Fruit fly (Drosophila melanogaster) Kc167 (cell line): Measurements from ENCODE around the gene CG11342.

Source experiments
- Myc ChIP-seq: fragments of >200 bp; optimal IDR thresholded peaks from 2 replicates; lab custom pipeline; 2017; ENCODE audit warnings: missing external identifiers
- Sin3A ChIP-seq: fragments of >200 bp; optimal IDR thresholded peaks from 2 replicates; lab custom pipeline; 2018; ENCODE audit warnings: missing external identifiers
- h ChIP-seq: fragments of >200 bp; optimal IDR thresholded peaks from 3 replicates; lab custom pipeline; 2018; ENCODE audit warnings: missing external identifiers
- insv ChIP-seq: fragments of >200 bp; optimal IDR thresholded peaks from 3 replicates; lab custom pipeline; 2018; ENCODE audit warnings: missing external identifiers
- psq ChIP-seq: fragments of >200 bp; optimal IDR thresholded peaks from 2 replicates; lab custom pipeline; 2017; ENCODE audit warnings: missing external identifiers
- ttk ChIP-seq: sonication (Bioruptor generic); optimal IDR thresholded peaks from 2 replicates; lab custom pipeline; 2017; ENCODE audit warnings: missing external identifiers

dm6 chr3L:4414579-4414978, 47.3 kb upstream of the CG11342 start:
- TF ChIP-seq psq (lab: Kevin White, UChicago) (no peak), Sin3A (no peak), ttk (lab: Kevin White, UChicago) (no peak), h (no peak), insv (lab: Kevin White, UChicago) (no peak), Myc (lab: Kevin White, UChicago) (no peak)
